Worm (Caenorhabditis elegans): ENCODE results near the gene prmn-1.

Gene prmn-1

DNA sequence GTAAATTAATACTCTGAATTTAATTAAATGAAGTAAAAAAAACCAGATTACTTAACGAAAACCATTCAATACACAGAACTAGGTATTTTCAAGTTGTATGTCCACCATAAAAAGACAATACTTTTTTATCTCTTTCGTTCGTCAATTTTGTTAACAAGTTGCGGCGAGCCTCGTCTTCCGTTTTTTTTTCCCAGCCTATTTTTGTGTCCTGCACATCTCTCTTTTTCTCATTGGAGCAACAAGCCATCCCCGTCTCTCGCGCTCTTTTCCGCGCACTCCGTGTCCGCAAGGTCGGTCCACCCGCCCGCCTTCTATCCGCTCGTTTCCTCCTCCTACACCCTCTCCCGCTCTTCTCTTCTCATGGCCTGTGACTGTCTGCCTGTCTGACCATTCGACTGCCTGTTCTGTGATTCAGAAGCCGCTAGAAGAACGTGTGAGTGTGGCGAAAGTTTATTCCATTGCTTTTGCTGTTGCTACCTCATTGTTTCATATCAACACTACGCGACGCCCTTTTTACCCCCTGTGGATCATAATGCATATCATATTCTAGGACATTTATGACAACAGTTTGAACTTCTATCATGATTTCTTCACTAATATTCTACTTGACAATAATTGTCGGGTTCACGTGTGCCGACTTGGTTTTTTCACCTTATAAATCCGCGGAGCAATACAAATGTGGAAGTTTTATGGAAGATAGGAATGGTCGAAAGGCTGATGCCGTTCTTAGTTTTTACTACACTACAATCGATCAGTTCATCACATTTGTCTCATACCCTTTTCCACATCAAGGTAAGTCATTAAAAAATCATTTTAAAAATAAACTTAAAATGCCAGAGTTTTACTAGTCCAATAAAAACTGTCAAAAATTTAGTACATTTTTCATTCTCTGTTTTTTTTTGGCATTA is at the start of gene prmn-1, which contains the start of gene F08B12.11:
Gene prmn-1 (plus strand): TSS at position 551 of the 908 bp plus-strand sequence.
Gene F08B12.11 (plus strand): TSS at position 521 of the 908 bp plus-strand sequence.
- TF ChIP-seq ceh-82 (tag; optimal IDR thresholded peaks at IDR 0.05) (no peak), Y55F3AM.14 (GFP tag; optimal IDR thresholded peaks at IDR 0.05) (no peak), nhr-237 (tag; optimal IDR thresholded peaks at IDR 0.05) (no peak), R02D3.7 (tag; optimal IDR thresholded peaks at IDR 0.05) (no peak), mdl-1 (tag; optimal IDR thresholded peaks at IDR 0.05) (no peak), nhr-12 (tag; optimal IDR thresholded peaks at IDR 0.05) (no peak), lsy-2 (tag; optimal IDR thresholded peaks at IDR 0.05) (no peak), elt-1 (tag; optimal IDR thresholded peaks at IDR 0.05) (no peak), ztf-11 (tag; optimal IDR thresholded peaks at IDR 0.05) (no peak), sma-3 (GFP tag; optimal IDR thresholded peaks at IDR 0.05) (no peak), ceh-16 (tag; optimal IDR thresholded peaks at IDR 0.05) (no peak), unc-62 (GFP tag; optimal IDR thresholded peaks at IDR 0.05) (no peak), ama-1 (optimal IDR thresholded peaks at IDR 0.05) (no peak), elt-3 (tag; optimal IDR thresholded peaks at IDR 0.05) (no peak), egl-27 (tag; optimal IDR thresholded peaks at IDR 0.05) (no peak), mab-5 (tag; optimal IDR thresholded peaks at IDR 0.05) (no peak), zag-1 (tag; optimal IDR thresholded peaks at IDR 0.05) (no peak), dmd-4 (tag; optimal IDR thresholded peaks at IDR 0.05) (no peak)

DNA sequence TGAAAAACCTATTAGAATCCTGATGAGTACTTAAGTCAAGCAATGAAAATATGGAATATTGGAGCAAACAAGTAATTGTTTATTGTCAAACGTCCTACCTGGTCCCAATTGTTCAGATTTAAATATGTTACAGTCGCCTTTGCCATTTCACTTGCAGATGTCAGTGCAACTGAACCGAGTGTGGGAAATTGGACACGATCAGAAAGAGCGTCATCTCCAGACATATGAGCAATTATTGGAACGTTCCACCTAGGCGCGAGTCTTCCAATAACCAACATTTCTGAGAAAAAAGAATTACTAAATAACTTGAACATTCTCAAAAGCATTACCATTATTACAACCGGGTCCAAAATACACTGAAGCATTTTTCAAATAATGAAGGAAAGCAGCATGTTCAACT is 47.8 kb upstream of the prmn-1 start:
- TF ChIP-seq aly-2 (tag; optimal IDR thresholded peaks at IDR 0.05) (no peak), ama-1 (optimal IDR thresholded peaks at IDR 0.05) (no peak), crh-2 (tag; optimal IDR thresholded peaks at IDR 0.05) (no peak), unc-39 (tag; optimal IDR thresholded peaks at IDR 0.05) (no peak), lsy-2 (tag; optimal IDR thresholded peaks at IDR 0.05) (no peak), nhr-12 (tag; optimal IDR thresholded peaks at IDR 0.05) (no peak), ztf-4 (tag; optimal IDR thresholded peaks at IDR 0.05) (no peak), nhr-21 (tag; optimal IDR thresholded peaks at IDR 0.05) (no peak), nhr-23 (tag; optimal IDR thresholded peaks at IDR 0.05) (no peak), snpc-4 (tag; optimal IDR thresholded peaks at IDR 0.05) (no peak), nhr-25 (tag; optimal IDR thresholded peaks at IDR 0.05) (no peak), ceh-16 (tag; optimal IDR thresholded peaks at IDR 0.05) (no peak), R02D3.7 (tag; optimal IDR thresholded peaks at IDR 0.05) (no peak), lin-39 (tag; optimal IDR thresholded peaks at IDR 0.05) (no peak)

DNA sequence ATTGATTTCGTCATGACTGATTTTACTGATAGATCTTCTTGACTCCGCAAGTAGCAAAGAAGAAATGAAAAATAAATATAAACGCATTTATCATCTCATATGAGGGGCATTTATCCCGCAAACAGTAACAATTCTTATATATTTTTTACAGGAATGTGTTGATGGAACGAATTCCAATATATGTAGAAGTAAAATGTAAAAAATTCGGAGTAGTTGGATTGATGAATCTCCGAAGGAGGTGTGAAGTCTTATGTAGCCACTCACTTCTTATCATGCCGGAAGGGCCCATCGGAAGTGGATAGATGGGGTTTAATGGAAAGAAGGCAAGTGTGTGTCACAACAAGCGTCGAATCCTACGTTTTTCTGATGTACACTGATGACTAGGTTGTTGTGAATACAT is 47.1 kb upstream of the prmn-1 start, which contains the start of gene gcy-9:
Gene gcy-9 (minus strand): TSS at position 101 of the 400 bp plus-strand sequence.
- no peak for TF ChIP-seq ceh-16 (tag; optimal IDR thresholded peaks at IDR 0.05)
- no peak for TF ChIP-seq R02D3.7 (tag; optimal IDR thresholded peaks at IDR 0.05)
- TF ChIP-seq lin-39 (tag; optimal IDR thresholded peaks at IDR 0.05) = no peak
- no peak for TF ChIP-seq sma-9 (GFP tag; optimal IDR thresholded peaks at IDR 0.05)
- no peak for TF ChIP-seq sma-9 (tag; optimal IDR thresholded peaks at IDR 0.05)
- no peak for TF ChIP-seq Y55F3AM.14 (GFP tag; optimal IDR thresholded peaks at IDR 0.05)
- no peak for TF ChIP-seq C34F6.9 (tag; optimal IDR thresholded peaks at IDR 0.05)
- no peak for TF ChIP-seq dmd-4 (tag; optimal IDR thresholded peaks at IDR 0.05)
- no peak for TF ChIP-seq zag-1 (tag; optimal IDR thresholded peaks at IDR 0.05)
- TF ChIP-seq sem-4 (tag; optimal IDR thresholded peaks at IDR 0.05) = no peak
- TF ChIP-seq unc-39 (tag; optimal IDR thresholded peaks at IDR 0.05) = no peak

DNA sequence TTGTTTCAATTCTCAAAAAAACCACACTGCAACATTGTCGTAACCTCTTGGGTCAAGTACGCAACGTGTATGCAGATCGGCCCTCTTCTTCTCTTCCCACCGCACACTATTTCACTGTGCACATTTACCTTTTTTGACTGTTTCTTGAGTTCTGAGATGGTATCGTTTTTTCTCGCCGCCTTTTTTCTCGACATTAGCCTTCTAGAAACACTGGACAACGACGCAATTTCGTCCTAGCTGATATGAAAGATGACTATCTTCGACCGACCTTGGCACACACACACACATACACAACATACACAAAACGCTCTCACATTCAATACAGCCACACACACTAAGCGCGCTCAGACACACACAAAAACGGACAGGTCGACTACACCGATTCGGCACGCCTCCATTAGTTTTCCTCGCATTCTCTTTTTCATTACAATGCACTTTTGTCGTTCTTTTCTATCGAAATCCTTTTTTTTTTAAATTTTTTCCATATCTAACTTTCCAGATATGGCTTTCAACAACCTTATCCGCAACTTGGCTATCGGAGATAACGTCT is 45.4 kb upstream of the prmn-1 start, which contains the start of gene aco-1:
Gene aco-1 (plus strand): TSS at position 500 of the 550 bp plus-strand sequence.
- TF ChIP-seq R02D3.7 (tag; optimal IDR thresholded peaks at IDR 0.05) (no peak), sma-3 (GFP tag; optimal IDR thresholded peaks at IDR 0.05) (no peak), sma-9 (GFP tag; optimal IDR thresholded peaks at IDR 0.05) (peak; percentile 18), sma-9 (tag; optimal IDR thresholded peaks at IDR 0.05) (no peak), ztf-11 (tag; optimal IDR thresholded peaks at IDR 0.05) (no peak), sem-4 (tag; optimal IDR thresholded peaks at IDR 0.05) (peak; percentile 1), nhr-129 (tag; optimal IDR thresholded peaks at IDR 0.05) (peak; percentile 75), zag-1 (tag; optimal IDR thresholded peaks at IDR 0.05) (no peak), mab-5 (tag; optimal IDR thresholded peaks at IDR 0.05) (no peak), fos-1 (tag; optimal IDR thresholded peaks at IDR 0.05) (peak; percentile 24), nhr-77 (tag; optimal IDR thresholded peaks at IDR 0.05) (no peak), ceh-82 (tag; optimal IDR thresholded peaks at IDR 0.05) (no peak), ama-1 (optimal IDR thresholded peaks at IDR 0.05) (no peak), lin-13 (GFP tag; optimal IDR thresholded peaks at IDR 0.05) (no peak), dmd-4 (tag; optimal IDR thresholded peaks at IDR 0.05) (no peak), mdl-1 (tag; optimal IDR thresholded peaks at IDR 0.05) (no peak), ztf-4 (tag; optimal IDR thresholded peaks at IDR 0.05) (no peak), blmp-1 (tag; optimal IDR thresholded peaks at IDR 0.05; ENCODE audit: insufficient read depth) (peak; percentile 9), Y55F3AM.14 (GFP tag; optimal IDR thresholded peaks at IDR 0.05) (peak; percentile 11), nhr-21 (tag; optimal IDR thresholded peaks at IDR 0.05) (no peak), aly-2 (tag; optimal IDR thresholded peaks at IDR 0.05) (no peak), lin-39 (tag; optimal IDR thresholded peaks at IDR 0.05) (no peak), gmeb-1 (tag; optimal IDR thresholded peaks at IDR 0.05) (peak; percentile 9), C34F6.9 (tag; optimal IDR thresholded peaks at IDR 0.05) (peak; percentile 47), ztf-1 (GFP tag; conservative IDR thresholded peaks at IDR 0.05) (no peak), elt-1 (tag; optimal IDR thresholded peaks at IDR 0.05) (no peak), unc-39 (tag; optimal IDR thresholded peaks at IDR 0.05) (no peak), nhr-10 (tag; optimal IDR thresholded peaks at IDR 0.05) (no peak), lin-11 (tag; optimal IDR thresholded peaks at IDR 0.05) (no peak), nhr-23 (tag; optimal IDR thresholded peaks at IDR 0.05) (no peak), alr-1 (tag; optimal IDR thresholded peaks at IDR 0.05) (no peak)
